Fruit fly (Drosophila melanogaster): ENCODE results near the gene Adi1.
A peak's percentile ranks its signal among the peaks of the same experiment; 100 is the strongest.

Gene Adi1

dm6 chr3L:10651271-10651670 is 11.9 kb upstream of the Adi1 start:
- TF ChIP-seq tj (GFP tag; optimal IDR thresholded peaks at IDR 0.05) (peak; percentile 95), Hr96 (GFP tag; optimal IDR thresholded peaks at IDR 0.05) (no peak)

- peak; percentile 75 for TF ChIP-seq tj (GFP tag; optimal IDR thresholded peaks at IDR 0.05)
- TF ChIP-seq CG12768 (GFP tag; optimal IDR thresholded peaks at IDR 0.05) = no peak
Measured at dm6 chr3L:10652487-10652886, 10.7 kb upstream of the Adi1 start.

- TF ChIP-seq CG7045 (GFP tag; optimal IDR thresholded peaks at IDR 0.05) (no peak), kay (GFP tag; ENCODE audit: borderline replicate concordance) (peak; percentile 70), CG5204 (GFP tag; optimal IDR thresholded peaks at IDR 0.05) (no peak)
Measured at dm6 chr3L:10654439-10654838, 8.7 kb upstream of the Adi1 start.

dm6 chr3L:10656451-10657198 is 6.6 kb upstream of the Adi1 start:
- peak; percentile 30 for TF ChIP-seq CG7045 (GFP tag; optimal IDR thresholded peaks at IDR 0.05)
- peak; percentile 85 for TF ChIP-seq kay (GFP tag; ENCODE audit: borderline replicate concordance)
- TF ChIP-seq toe (GFP tag; optimal IDR thresholded peaks at IDR 0.05) = no peak
- peak; percentile 39 for TF ChIP-seq CG7101 (tag; optimal IDR thresholded peaks at IDR 0.05)
- TF ChIP-seq ovo (GFP tag; optimal IDR thresholded peaks at IDR 0.05) = peak; percentile 41
- TF ChIP-seq tj (GFP tag; optimal IDR thresholded peaks at IDR 0.05) = no peak
- TF ChIP-seq cic (GFP tag; optimal IDR thresholded peaks at IDR 0.05) = peak; percentile 22
- peak; percentile 53 for TF ChIP-seq Crg-1 (GFP tag; optimal IDR thresholded peaks at IDR 0.05)
- TF ChIP-seq Mnt (GFP tag; optimal IDR thresholded peaks at IDR 0.05) = peak; percentile 48

dm6 chr3L:10657311-10657710 is 5.9 kb upstream of the Adi1 start:
- TF ChIP-seq kay (GFP tag; ENCODE audit: borderline replicate concordance) = no peak
- TF ChIP-seq CG1620 (GFP tag; optimal IDR thresholded peaks at IDR 0.05) = no peak
- no peak for TF ChIP-seq CG12768 (GFP tag; optimal IDR thresholded peaks at IDR 0.05)
- no peak for TF ChIP-seq cic (GFP tag; optimal IDR thresholded peaks at IDR 0.05)
- TF ChIP-seq Clk (GFP tag; optimal IDR thresholded peaks at IDR 0.05) = no peak
- no peak for TF ChIP-seq CG5204 (GFP tag; optimal IDR thresholded peaks at IDR 0.05)
- TF ChIP-seq Mnt (GFP tag; optimal IDR thresholded peaks at IDR 0.05) = no peak
- TF ChIP-seq Hr96 (GFP tag; optimal IDR thresholded peaks at IDR 0.05) = no peak
- TF ChIP-seq pad (GFP tag; optimal IDR thresholded peaks at IDR 0.05) = no peak
- no peak for TF ChIP-seq tj (GFP tag; optimal IDR thresholded peaks at IDR 0.05)
- no peak for TF ChIP-seq ovo (GFP tag; optimal IDR thresholded peaks at IDR 0.05)
- no peak for TF ChIP-seq bab1 (GFP tag; optimal IDR thresholded peaks at IDR 0.05)
- TF ChIP-seq toe (GFP tag; optimal IDR thresholded peaks at IDR 0.05) = no peak

dm6 chr3L:10658362-10659127 is 4.6 kb upstream of the Adi1 start:
- TF ChIP-seq cic (GFP tag; optimal IDR thresholded peaks at IDR 0.05) (no peak), Mnt (GFP tag; optimal IDR thresholded peaks at IDR 0.05) (no peak), Clk (GFP tag; optimal IDR thresholded peaks at IDR 0.05) (no peak), Hr96 (GFP tag; optimal IDR thresholded peaks at IDR 0.05) (no peak), CG11617 (GFP tag; optimal IDR thresholded peaks at IDR 0.05) (no peak), cnc (optimal IDR thresholded peaks at IDR 0.05) (no peak), toe (GFP tag; optimal IDR thresholded peaks at IDR 0.05) (no peak), pad (GFP tag; optimal IDR thresholded peaks at IDR 0.05) (no peak), CG7045 (GFP tag; optimal IDR thresholded peaks at IDR 0.05) (no peak), CG14711 (tag; optimal IDR thresholded peaks at IDR 0.05) (no peak), CG12768 (GFP tag; optimal IDR thresholded peaks at IDR 0.05) (no peak), CG7101 (tag; optimal IDR thresholded peaks at IDR 0.05) (no peak), Crg-1 (GFP tag; optimal IDR thresholded peaks at IDR 0.05) (no peak), CG1620 (GFP tag; optimal IDR thresholded peaks at IDR 0.05) (no peak), CG33017 (tag; optimal IDR thresholded peaks at IDR 0.05) (no peak)

dm6 chr3L:10659524-10659923 is 3.7 kb upstream of the Adi1 start:
- TF ChIP-seq cnc (optimal IDR thresholded peaks at IDR 0.05) (no peak), cic (GFP tag; optimal IDR thresholded peaks at IDR 0.05) (no peak), CG7101 (tag; optimal IDR thresholded peaks at IDR 0.05) (no peak), ovo (GFP tag; optimal IDR thresholded peaks at IDR 0.05) (no peak), Clk (GFP tag; optimal IDR thresholded peaks at IDR 0.05) (no peak), CG33017 (tag; optimal IDR thresholded peaks at IDR 0.05) (no peak), Mnt (GFP tag; optimal IDR thresholded peaks at IDR 0.05) (no peak), pad (GFP tag; optimal IDR thresholded peaks at IDR 0.05) (no peak), tj (GFP tag; optimal IDR thresholded peaks at IDR 0.05) (no peak), CG5204 (GFP tag; optimal IDR thresholded peaks at IDR 0.05) (no peak), Hr96 (GFP tag; optimal IDR thresholded peaks at IDR 0.05) (no peak), CG11617 (GFP tag; optimal IDR thresholded peaks at IDR 0.05) (no peak), bab1 (GFP tag; optimal IDR thresholded peaks at IDR 0.05) (no peak), CG14711 (tag; optimal IDR thresholded peaks at IDR 0.05) (no peak)
